Fruit fly (Drosophila melanogaster): ENCODE results near the gene CG9922.

- TF ChIP-seq insv (optimal IDR thresholded peaks at IDR 0.05), result no peak
- no peak for TF ChIP-seq psq (optimal IDR thresholded peaks at IDR 0.05)
- TF ChIP-seq h (optimal IDR thresholded peaks at IDR 0.05), result no peak
- TF ChIP-seq Myc (optimal IDR thresholded peaks at IDR 0.05), result no peak
Measured at dm6 chr3R:14005152-14005551, 31.0 kb downstream of the CG9922 start.

Measured in Kc167 (cell line).